Fruit fly (Drosophila melanogaster) whole organism, pupa: ENCODE results near the gene ckd.

ENCODE experiments used
- CG10348 ChIP-seq: fragments of 200-800 bp; sonication (Bioruptor generic); IDR thresholded peaks from 2 replicates; pipeline ENCODE4 v1.3.6; 2022; ENCODE audit warnings: missing biosample characterization, missing genetic modification characterization
- CG12605 ChIP-seq: fragments of 200-800 bp; sonication (Bioruptor generic); IDR thresholded peaks from 2 replicates; pipeline ENCODE4 v1.3.6; 2022; ENCODE audit warnings: missing biosample characterization, missing genetic modification characterization
- CG13204 ChIP-seq: fragments of 200-800 bp; sonication (Bioruptor generic); optimal IDR thresholded peaks from 2 replicates; lab custom pipeline; 2018; ENCODE audit warnings: missing biosample characterization, mild to moderate bottlenecking, missing genetic modification characterization, moderate library complexity
- CG14655 ChIP-seq: fragments of 200-800 bp; sonication (Bioruptor generic); optimal IDR thresholded peaks from 3 replicates; lab custom pipeline; 2017; ENCODE audit warnings: mild to moderate bottlenecking, missing biosample characterization, missing genetic modification reagents, missing genetic modification characterization
- CG15710 ChIP-seq: fragments of 200-800 bp; sonication (Bioruptor generic); optimal IDR thresholded peaks from 2 replicates; lab custom pipeline; 2018; ENCODE audit warnings: missing biosample characterization, mild to moderate bottlenecking, missing genetic modification characterization, moderate library complexity
- CG17806 ChIP-seq: fragments of 200-800 bp; sonication (Bioruptor generic); optimal IDR thresholded peaks from 2 replicates; lab custom pipeline; 2018; ENCODE audit warnings: missing biosample characterization, mild to moderate bottlenecking, missing genetic modification characterization, moderate library complexity
- CG32121 ChIP-seq: fragments of 200-800 bp; sonication (Bioruptor generic); IDR thresholded peaks from 2 replicates; pipeline ENCODE4 v1.3.6; 2022; ENCODE audit warnings: missing biosample characterization, missing genetic modification characterization
- CG34367 ChIP-seq: fragments of 200-800 bp; sonication (Bioruptor generic); optimal IDR thresholded peaks from 2 replicates; lab custom pipeline; 2018; ENCODE audit warnings: missing biosample characterization, mild to moderate bottlenecking, missing genetic modification characterization
- CG4496 ChIP-seq: fragments of 200-800 bp; sonication (Bioruptor generic); IDR thresholded peaks from 3 replicates; pipeline ENCODE4 v1.3.6; 2022; ENCODE audit warnings: missing biosample characterization, missing genetic modification characterization
- CG8159 ChIP-seq: fragments of 200-800 bp; sonication (Bioruptor generic); optimal IDR thresholded peaks from 3 replicates; lab custom pipeline; 2018; ENCODE audit warnings: missing biosample characterization, mild to moderate bottlenecking, missing genetic modification characterization, moderate library complexity
- CG8301 ChIP-seq: fragments of 200-800 bp; sonication (Bioruptor generic); optimal IDR thresholded peaks from 2 replicates; lab custom pipeline; 2018; ENCODE audit warnings: missing biosample characterization, mild to moderate bottlenecking, missing genetic modification characterization
- CG9948 ChIP-seq: fragments of 200-800 bp; sonication (Bioruptor generic); optimal IDR thresholded peaks from 2 replicates; lab custom pipeline; 2018; ENCODE audit warnings: missing biosample characterization, mild to moderate bottlenecking, missing genetic modification characterization, moderate library complexity
- D1 ChIP-seq: fragments of 200-800 bp; sonication (Bioruptor generic); optimal IDR thresholded peaks from 2 replicates; lab custom pipeline; 2018; ENCODE audit warnings: missing biosample characterization, mild to moderate bottlenecking, missing genetic modification characterization, moderate library complexity
- EcR ChIP-seq: fragments of 200-800 bp; sonication (Bioruptor generic); optimal IDR thresholded peaks from 3 replicates; lab custom pipeline; 2019; ENCODE audit warnings: missing biosample characterization, missing genetic modification characterization, mild to moderate bottlenecking, moderate library complexity, missing genetic modification reagents
- Ets98B ChIP-seq: fragments of 200-800 bp; sonication (Bioruptor generic); IDR thresholded peaks from 2 replicates; pipeline ENCODE4 v1.3.6; 2022; ENCODE audit warnings: missing biosample characterization, missing genetic modification characterization
- Pif1A ChIP-seq: fragments of 200-800 bp; sonication (Bioruptor generic); optimal IDR thresholded peaks from 3 replicates; lab custom pipeline; 2016; ENCODE audit warnings: missing biosample characterization, missing genetic modification characterization
- Pif1B ChIP-seq: fragments of 200-800 bp; sonication (Bioruptor generic); optimal IDR thresholded peaks from 3 replicates; lab custom pipeline; 2016; ENCODE audit warnings: missing biosample characterization, missing genetic modification characterization
- Snoo ChIP-seq: fragments of 200-800 bp; sonication (Bioruptor generic); optimal IDR thresholded peaks from 3 replicates; lab custom pipeline; 2017; ENCODE audit warnings: missing biosample characterization, mild to moderate bottlenecking, missing genetic modification characterization, inconsistent platforms
- fd96Ca ChIP-seq: fragments of 200-800 bp; sonication (Bioruptor generic); IDR thresholded peaks from 3 replicates; pipeline ENCODE4 v1.3.6; 2022; ENCODE audit warnings: missing biosample characterization, missing genetic modification characterization
- gl ChIP-seq: fragments of 200-800 bp; sonication (Bioruptor generic); optimal IDR thresholded peaks from 2 replicates; lab custom pipeline; 2018; ENCODE audit warnings: missing biosample characterization, mild to moderate bottlenecking, missing genetic modification characterization
- rn ChIP-seq: fragments of 200-800 bp; sonication (Bioruptor generic); IDR thresholded peaks from 2 replicates; pipeline ENCODE4 v1.3.6; 2022; ENCODE audit warnings: missing biosample characterization, missing genetic modification characterization

Gene ckd

DNA sequence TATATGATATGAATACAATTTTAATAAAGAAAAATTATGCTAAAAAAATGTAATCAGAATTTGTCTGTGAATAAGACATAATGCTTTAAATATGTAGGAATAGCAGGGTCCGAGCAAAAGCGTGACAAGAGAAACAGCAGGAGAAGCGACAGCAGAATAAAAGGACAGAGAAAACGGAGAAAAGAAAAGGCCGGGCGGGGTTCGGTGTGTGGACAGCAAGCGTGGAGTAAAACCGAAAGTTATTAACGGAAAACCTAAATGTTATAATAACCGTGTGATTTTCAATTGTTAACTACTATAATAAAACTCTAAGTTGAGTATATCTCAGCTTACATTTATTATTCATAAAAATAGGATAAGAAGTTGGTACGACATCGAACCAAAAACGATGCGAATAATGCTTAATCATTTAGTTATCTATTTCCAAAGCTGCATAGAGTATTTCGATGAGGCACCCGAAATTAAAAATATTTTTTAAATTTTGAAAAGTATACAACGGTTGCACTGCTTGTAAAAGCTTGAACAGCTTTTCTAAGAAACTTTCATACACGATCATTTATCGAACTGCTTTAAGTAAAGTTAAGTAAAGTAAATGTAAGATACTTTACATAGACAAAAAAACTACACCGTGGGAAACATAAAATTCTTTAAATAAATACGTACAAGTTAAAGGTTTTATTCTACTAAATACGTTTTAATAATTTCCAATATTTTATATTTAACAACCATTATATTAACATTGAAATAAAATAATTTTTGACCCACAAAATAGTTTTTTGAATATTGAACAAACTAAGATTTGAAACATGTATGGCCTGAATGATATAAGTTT lies 5.8 kb upstream of the ckd start:
- TF ChIP-seq D1 (tag; lab: Kevin White, UChicago) = no peak
- no peak for TF ChIP-seq CG4496 (GFP tag; lab: Robert Waterston, UW)
- peak; percentile 0 for TF ChIP-seq CG9948
- 0 out of 2 replicates have a peak, but pooled peaks have one; percentile 10 for TF ChIP-seq CG32121
- 0 out of 2 replicates have a peak, but pooled peaks have one; percentile 20 for TF ChIP-seq CG12605 (GFP tag; lab: Robert Waterston, UW)
- peak; percentile 9 for TF ChIP-seq CG8301

DNA sequence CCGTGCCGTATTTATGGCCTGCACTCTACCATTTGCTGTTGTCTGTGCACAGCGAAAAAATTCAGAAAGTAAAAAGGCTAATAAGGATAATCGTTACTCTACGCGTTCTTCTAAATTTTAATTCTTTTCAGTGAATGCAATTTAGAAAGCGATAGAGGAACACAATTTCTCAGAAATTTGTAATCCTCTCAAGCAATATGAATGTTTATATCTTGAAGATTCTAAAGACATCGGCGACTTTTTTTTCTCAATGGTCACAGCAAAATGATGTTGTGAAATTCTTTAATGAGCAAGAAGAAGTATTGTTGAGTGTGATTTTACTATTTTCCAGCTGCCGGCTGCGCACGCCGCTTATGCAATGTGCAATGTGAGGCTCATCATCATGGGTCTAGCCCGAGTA lies 4.8 kb upstream of the ckd start:
- TF ChIP-seq CG34367 (tag; lab: Kevin White, UChicago) (no peak), Pif1B (GFP tag; lab: Kevin White, UChicago) (no peak), gl (tag; lab: Kevin White, UChicago) (no peak), CG14655 (GFP tag; lab: Kevin White, UChicago) (peak; percentile 27), CG12605 (GFP tag; lab: Robert Waterston, UW) (no peak), CG15710 (tag; lab: Kevin White, UChicago) (peak; percentile 13), CG17806 (tag; lab: Kevin White, UChicago) (peak; percentile 5), CG8159 (no peak), fd96Ca (GFP tag; lab: Robert Waterston, UW) (no peak), CG32121 (peak; percentile 32; the same call in 1 of the 2 replicates), CG13204 (GFP tag; lab: Kevin White, UChicago) (no peak), Ets98B (GFP tag; lab: Robert Waterston, UW) (peak; percentile 16; the same call in 1 of the 2 replicates), EcR (no peak), rn (no peak), Pif1A (peak; percentile 37), CG8301 (peak; percentile 7), CG9948 (peak; percentile 11), Snoo (tag; lab: Kevin White, UChicago) (no peak), D1 (tag; lab: Kevin White, UChicago) (no peak), CG4496 (GFP tag; lab: Robert Waterston, UW) (no peak), CG10348 (no peak)

DNA sequence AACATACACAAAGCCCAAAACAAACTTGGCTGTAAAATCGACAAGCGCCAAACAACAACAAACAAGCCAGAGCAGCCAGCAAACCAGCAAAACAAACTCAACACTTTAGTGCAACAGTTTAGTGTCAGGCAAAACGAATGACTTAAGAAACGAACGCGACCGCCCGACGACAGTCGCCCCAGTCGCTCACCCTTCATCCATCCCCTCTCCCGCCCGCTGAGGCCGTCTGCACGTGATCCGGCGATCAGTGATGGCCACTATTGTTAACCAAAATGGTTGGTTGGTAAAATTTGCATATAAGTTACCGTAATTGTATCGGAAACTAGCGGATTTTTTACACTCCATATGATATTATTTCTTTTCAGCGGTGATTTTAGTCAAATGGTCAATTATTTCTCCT lies 4.0 kb upstream of the ckd start:
- TF ChIP-seq CG12605 (GFP tag; lab: Robert Waterston, UW) (no peak), rn (no peak), Ets98B (GFP tag; lab: Robert Waterston, UW) (peak; percentile 12; the same call in 1 of the 2 replicates), CG13204 (GFP tag; lab: Kevin White, UChicago) (peak; percentile 68)

DNA sequence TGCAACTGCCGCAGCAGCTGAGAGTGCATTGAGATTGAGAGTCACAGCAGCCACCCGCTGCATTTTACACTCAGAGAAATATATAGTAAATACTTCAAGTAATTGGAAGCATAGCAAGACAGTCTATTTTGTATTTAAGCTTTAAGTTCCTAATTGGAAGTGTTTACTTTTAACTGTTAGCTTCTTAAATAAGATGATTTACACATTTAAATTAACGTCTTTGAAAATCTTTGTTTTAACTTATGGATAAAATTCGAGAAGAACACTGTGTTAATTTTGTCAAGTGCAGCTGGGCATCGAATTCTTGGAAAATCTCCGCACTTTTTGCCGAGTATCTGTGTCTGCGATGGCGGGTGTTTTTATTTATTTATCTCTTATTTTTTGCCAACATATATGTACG lies 2.0 kb downstream of the ckd start:
- TF ChIP-seq CG12605 (GFP tag; lab: Robert Waterston, UW) (peak; percentile 83), CG8159 (peak; percentile 93), CG9948 (peak; percentile 89), CG34367 (tag; lab: Kevin White, UChicago) (peak; percentile 90), EcR (peak; percentile 76), gl (tag; lab: Kevin White, UChicago) (peak; percentile 84), CG8301 (peak; percentile 79), CG4496 (GFP tag; lab: Robert Waterston, UW) (peak; percentile 89), CG32121 (peak; percentile 93), D1 (tag; lab: Kevin White, UChicago) (peak; percentile 50), Ets98B (GFP tag; lab: Robert Waterston, UW) (peak; percentile 94), CG10348 (0 out of 2 replicates have a peak, but pooled peaks have one; percentile 28), fd96Ca (GFP tag; lab: Robert Waterston, UW) (peak; percentile 90), CG15710 (tag; lab: Kevin White, UChicago) (peak; percentile 94), CG17806 (tag; lab: Kevin White, UChicago) (peak; percentile 90), rn (peak; percentile 78), Pif1A (peak; percentile 90), Pif1B (GFP tag; lab: Kevin White, UChicago) (peak; percentile 87), Snoo (tag; lab: Kevin White, UChicago) (peak; percentile 80), CG14655 (GFP tag; lab: Kevin White, UChicago) (peak; percentile 82), CG13204 (GFP tag; lab: Kevin White, UChicago) (peak; percentile 88)
- TF ChIP-seq, all 21 proteins: peak for 21

- TF ChIP-seq CG12605 (GFP tag; lab: Robert Waterston, UW) (no peak), Pif1B (GFP tag; lab: Kevin White, UChicago) (no peak), D1 (tag; lab: Kevin White, UChicago) (no peak), CG13204 (GFP tag; lab: Kevin White, UChicago) (no peak), Ets98B (GFP tag; lab: Robert Waterston, UW) (no peak), Pif1A (no peak), CG32121 (no peak), gl (tag; lab: Kevin White, UChicago) (no peak)
These were observed 4.0 kb downstream of the ckd start for dm6 chr3L:3261642-3262041.

DNA sequence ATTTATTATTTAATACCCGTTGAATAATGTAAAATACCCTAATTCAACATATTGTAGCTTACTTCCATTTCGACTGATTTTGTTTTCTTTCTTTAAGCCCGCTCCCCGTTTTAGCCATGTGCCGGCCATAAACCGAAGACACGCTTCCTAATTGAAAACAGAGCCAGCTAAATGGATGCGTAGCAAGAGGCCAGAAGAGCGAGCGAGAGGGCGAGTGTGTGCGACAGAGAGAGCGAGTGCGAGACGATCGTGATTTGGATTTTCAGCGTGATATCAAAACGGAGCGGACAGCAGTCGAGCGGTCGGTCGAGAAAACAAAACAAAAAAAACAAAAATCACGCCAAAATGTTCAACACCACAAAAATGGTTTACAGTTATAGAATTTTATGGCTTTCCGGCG lies 8.6 kb downstream of the ckd start:
- no peak for TF ChIP-seq CG15710 (tag; lab: Kevin White, UChicago)
- TF ChIP-seq CG8301 = no peak
- TF ChIP-seq EcR = no peak
- no peak for TF ChIP-seq CG14655 (GFP tag; lab: Kevin White, UChicago)
- TF ChIP-seq gl (tag; lab: Kevin White, UChicago) = no peak
- TF ChIP-seq CG34367 (tag; lab: Kevin White, UChicago) = no peak
- no peak for TF ChIP-seq CG9948
- no peak for TF ChIP-seq fd96Ca (GFP tag; lab: Robert Waterston, UW)
- TF ChIP-seq CG8159 = no peak
- TF ChIP-seq CG4496 (GFP tag; lab: Robert Waterston, UW) = no peak
- TF ChIP-seq CG17806 (tag; lab: Kevin White, UChicago) = no peak
